Worm (Caenorhabditis elegans): ENCODE data around the gene let-805.

DNA sequence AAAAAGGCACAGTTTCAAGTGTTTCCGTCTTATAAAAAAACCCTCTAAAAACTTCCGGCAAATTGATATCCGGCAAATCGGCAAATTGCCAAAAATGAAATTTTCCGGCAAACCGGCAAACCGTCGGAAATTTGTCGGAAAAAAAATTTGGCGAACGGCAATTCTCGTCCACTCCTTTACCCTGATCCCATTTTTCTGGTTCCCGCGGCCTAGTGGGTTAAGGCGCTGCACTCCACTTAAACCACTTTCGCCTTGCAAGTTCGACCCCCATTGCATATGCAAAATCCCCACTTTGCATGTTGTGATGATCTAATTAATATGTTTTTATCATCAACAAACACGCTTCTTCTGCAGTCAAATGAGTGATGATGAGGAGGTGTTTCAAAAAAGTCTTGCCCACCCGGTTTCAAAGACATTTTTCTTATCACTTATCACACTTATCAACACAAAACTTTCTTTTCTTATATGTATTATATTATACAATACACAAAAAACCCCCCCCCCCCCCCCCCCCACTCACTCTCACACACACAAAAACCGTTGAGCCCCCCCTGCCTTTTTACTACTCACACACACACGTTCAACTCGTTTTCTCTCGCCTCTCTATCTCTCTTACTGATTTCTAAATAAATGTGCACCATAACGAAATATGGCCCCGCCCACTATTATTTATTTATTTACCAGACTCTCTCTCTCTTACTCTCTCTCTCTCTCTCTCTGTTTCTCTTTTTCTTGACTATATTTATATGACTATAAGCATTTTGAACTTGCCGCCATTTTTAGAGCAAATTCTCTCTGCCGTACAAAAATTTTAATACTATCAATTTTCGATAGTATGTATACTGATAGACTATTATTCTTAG lies 4.9 kb upstream of the let-805 start:
- TF ChIP-seq B0310.2 (tag; optimal IDR thresholded peaks at IDR 0.05): no peak
- no peak for TF ChIP-seq ceh-36 (tag; optimal IDR thresholded peaks at IDR 0.05)
- no peak for TF ChIP-seq tbx-11 (GFP tag; IDR thresholded peaks at IDR 0.05)
- no peak for TF ChIP-seq hmg-4 (GFP tag; optimal IDR thresholded peaks at IDR 0.05)
- no peak for TF ChIP-seq ama-1 (optimal IDR thresholded peaks at IDR 0.05)
- no peak for TF ChIP-seq flt-1 (GFP tag; IDR thresholded peaks at IDR 0.05)
- TF ChIP-seq F13C5.2 (tag; optimal IDR thresholded peaks at IDR 0.05): no peak
- TF ChIP-seq tbx-37 (GFP tag; conservative IDR thresholded peaks at IDR 0.05): no peak
- TF ChIP-seq hnd-1 (tag; optimal IDR thresholded peaks at IDR 0.05): no peak
